Worm (Caenorhabditis elegans) whole organism, L4 larva: Measurements from ENCODE around the gene F48D6.4.

Source experiments
- ama-1 ChIP-seq: fragments of 150-350 bp; optimal IDR thresholded peaks from 2 replicates; lab custom pipeline; 2014; ENCODE audit warnings: inconsistent platforms, mixed read lengths
- fos-1 ChIP-seq: fragments of 150-350 bp; optimal IDR thresholded peaks from 2 replicates; lab custom pipeline; 2014; ENCODE audit warnings: missing biosample characterization, missing genetic modification characterization
- nhr-237 ChIP-seq: sonication (generic microtip); optimal IDR thresholded peaks from 2 replicates; lab custom pipeline; 2017; ENCODE audit warnings: missing biosample characterization, missing genetic modification characterization
- nhr-76 ChIP-seq: fragments of 150-350 bp; optimal IDR thresholded peaks from 2 replicates; lab custom pipeline; 2014; ENCODE audit warnings: missing biosample characterization, missing genetic modification characterization
- tra-1 ChIP-seq: fragments of 200-800 bp; sonication (Bioruptor generic); IDR thresholded peaks from 2 replicates; pipeline ENCODE4 v1.3.6; 2022; ENCODE audit warnings: missing genetic modification reagents, missing genetic modification characterization, missing compliant biosample characterization
- unc-62 ChIP-seq, 3 experiments: fragments of 150-350 bp in 1 of 3; sonication (generic microtip); optimal IDR thresholded peaks in 2 of 3; peaks in 1 of 3; 1 replicate in 1 of 3; 2 replicates in 2 of 3; lab custom pipeline; 2014 to 2017; ENCODE audit warnings: missing biosample characterization in 3 of 3, missing genetic modification characterization in 3 of 3, missing genetic modification reagents in 3 of 3, missing genotype in 1 of 3

DNA sequence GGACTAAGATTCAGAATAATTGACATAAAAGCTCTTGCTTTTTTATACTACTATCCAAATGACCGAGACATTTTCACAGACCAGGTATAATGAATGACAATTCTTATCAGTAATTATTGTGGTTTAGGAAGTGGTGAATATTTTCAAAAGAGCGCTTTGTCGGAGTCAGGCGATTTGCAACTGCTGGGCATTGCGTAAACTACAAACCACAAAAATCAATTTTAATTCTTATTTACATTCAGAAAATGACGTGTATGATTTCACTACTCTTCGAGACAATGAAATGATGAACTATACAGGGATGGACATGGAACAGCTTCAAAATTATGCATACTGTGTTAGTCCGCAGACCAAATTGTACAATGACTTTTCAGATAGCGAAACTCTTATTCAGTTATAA, 37.5 kb upstream of the F48D6.4 start:
- no peak for TF ChIP-seq unc-62 (GFP tag; optimal IDR thresholded peaks at IDR 0.05 in 1 of 2; lab: Kevin White, UChicago)
- no peak for TF ChIP-seq unc-62 (tag; optimal IDR thresholded peaks at IDR 0.05; lab: Kevin White, UChicago)
- TF ChIP-seq nhr-76, result no peak
- no peak for TF ChIP-seq tra-1 (GFP tag; lab: Robert Waterston, UW)
- TF ChIP-seq ama-1, result no peak
- TF ChIP-seq nhr-237 (tag; lab: Kevin White, UChicago), result no peak
- no peak for TF ChIP-seq fos-1 (tag; lab: Kevin White, UChicago)
